Fruit fly (Drosophila melanogaster): Measurements from ENCODE around the gene CG6813.

CG6813 gene

DNA sequence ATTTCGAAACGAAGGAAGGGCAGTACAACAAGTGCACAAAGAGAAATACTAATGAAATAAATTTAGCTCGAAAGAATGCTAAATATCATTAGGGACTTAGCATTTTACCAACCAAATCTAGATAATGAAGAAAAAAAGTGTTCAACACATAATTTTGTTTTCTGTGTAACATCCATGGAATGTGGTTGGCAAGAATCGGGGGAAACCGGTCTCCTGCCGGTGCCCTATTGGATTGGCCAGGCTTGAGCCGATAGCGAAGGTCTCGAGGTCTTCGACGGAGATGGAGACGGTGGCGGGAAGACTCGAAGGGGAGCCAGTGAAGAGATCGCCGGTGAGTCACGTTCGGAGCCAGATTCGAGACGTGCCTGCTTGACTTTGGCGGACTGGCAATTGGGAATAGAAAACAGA lies 31.4 kb upstream of the CG6813 start:
- peak; percentile 92 for TF ChIP-seq ey (GFP tag; optimal IDR thresholded peaks at IDR 0.05)
- TF ChIP-seq dmrt93B (GFP tag; optimal IDR thresholded peaks at IDR 0.05): peak; percentile 47
- no peak for TF ChIP-seq Mio (GFP tag; optimal IDR thresholded peaks at IDR 0.05)
- TF ChIP-seq usp (GFP tag; optimal IDR thresholded peaks at IDR 0.05): no peak
- peak; percentile 56 for TF ChIP-seq CG9705 (GFP tag; optimal IDR thresholded peaks at IDR 0.05)
- no peak for TF ChIP-seq Myc (optimal IDR thresholded peaks at IDR 0.05)
- peak; percentile 92 for TF ChIP-seq Hnf4 (GFP tag; optimal IDR thresholded peaks at IDR 0.05)
- TF ChIP-seq Sp1 (GFP tag; optimal IDR thresholded peaks at IDR 0.05): peak; percentile 84
- peak; percentile 80 for TF ChIP-seq psq (GFP tag; optimal IDR thresholded peaks at IDR 0.05)
- TF ChIP-seq HLH106 (tag; optimal IDR thresholded peaks at IDR 0.05): peak; percentile 83
- no peak for TF ChIP-seq pan (optimal IDR thresholded peaks at IDR 0.05)
- peak; percentile 42 to 90 for TF ChIP-seq foxo (GFP tag; optimal IDR thresholded peaks at IDR 0.05)
- TF ChIP-seq sage (GFP tag; optimal IDR thresholded peaks at IDR 0.05): peak; percentile 78
- no peak for TF ChIP-seq dl (GFP tag; optimal IDR thresholded peaks at IDR 0.05; ENCODE audit: insufficient read depth in 1 of 2, partially characterized antibody in 2 of 2)
- TF ChIP-seq rgr (GFP tag; optimal IDR thresholded peaks at IDR 0.05): peak; percentile 88
- no peak for TF ChIP-seq CrebA (GFP tag; optimal IDR thresholded peaks at IDR 0.05; ENCODE audit: borderline replicate concordance)
- no peak for TF ChIP-seq GATAd (GFP tag; optimal IDR thresholded peaks at IDR 0.05)
- TF ChIP-seq N (GFP tag; optimal IDR thresholded peaks at IDR 0.05): no peak
- TF ChIP-seq woc (GFP tag; optimal IDR thresholded peaks at IDR 0.05): peak; percentile 93
- TF ChIP-seq Abd-B (GFP tag; optimal IDR thresholded peaks at IDR 0.05): no peak
- peak; percentile 70 for TF ChIP-seq CG32264 (GFP tag; optimal IDR thresholded peaks at IDR 0.05)
- no peak for TF ChIP-seq Vsx2 (GFP tag; optimal IDR thresholded peaks at IDR 0.05; ENCODE audit: partially characterized antibody)
- TF ChIP-seq tai (GFP tag; optimal IDR thresholded peaks at IDR 0.05): peak; percentile 72
- TF ChIP-seq fru (GFP tag; optimal IDR thresholded peaks at IDR 0.05): peak; percentile 92
- no peak for TF ChIP-seq lola (GFP tag; optimal IDR thresholded peaks at IDR 0.05)
- TF ChIP-seq Hr83 (GFP tag; optimal IDR thresholded peaks at IDR 0.05; ENCODE audit: poor library complexity, severe bottlenecking): peak; percentile 19
- peak; percentile 70 for TF ChIP-seq Jra (GFP tag; optimal IDR thresholded peaks at IDR 0.05)
- TF ChIP-seq Hr78 (GFP tag; optimal IDR thresholded peaks at IDR 0.05): no peak
- TF ChIP-seq br (GFP tag; optimal IDR thresholded peaks at IDR 0.05): peak; percentile 90
- TF ChIP-seq Dfd (GFP tag; optimal IDR thresholded peaks at IDR 0.05): no peak
- TF ChIP-seq Dif (GFP tag; optimal IDR thresholded peaks at IDR 0.05; ENCODE audit: partially characterized antibody): no peak
- TF ChIP-seq brk (GFP tag; optimal IDR thresholded peaks at IDR 0.05): peak; percentile 82
- no peak for TF ChIP-seq dsf (GFP tag; optimal IDR thresholded peaks at IDR 0.05; ENCODE audit: borderline replicate concordance)
- TF ChIP-seq Rel (GFP tag; optimal IDR thresholded peaks at IDR 0.05): peak; percentile 79
- peak; percentile 69 for TF ChIP-seq Rel (tag; optimal IDR thresholded peaks at IDR 0.05)
- TF ChIP-seq OdsH (GFP tag; optimal IDR thresholded peaks at IDR 0.05): peak; percentile 87
- peak; percentile 91 for TF ChIP-seq h (GFP tag; optimal IDR thresholded peaks at IDR 0.05)
- no peak for TF ChIP-seq sv (GFP tag; optimal IDR thresholded peaks at IDR 0.05)
- no peak for TF ChIP-seq jim (GFP tag; optimal IDR thresholded peaks at IDR 0.05)

DNA sequence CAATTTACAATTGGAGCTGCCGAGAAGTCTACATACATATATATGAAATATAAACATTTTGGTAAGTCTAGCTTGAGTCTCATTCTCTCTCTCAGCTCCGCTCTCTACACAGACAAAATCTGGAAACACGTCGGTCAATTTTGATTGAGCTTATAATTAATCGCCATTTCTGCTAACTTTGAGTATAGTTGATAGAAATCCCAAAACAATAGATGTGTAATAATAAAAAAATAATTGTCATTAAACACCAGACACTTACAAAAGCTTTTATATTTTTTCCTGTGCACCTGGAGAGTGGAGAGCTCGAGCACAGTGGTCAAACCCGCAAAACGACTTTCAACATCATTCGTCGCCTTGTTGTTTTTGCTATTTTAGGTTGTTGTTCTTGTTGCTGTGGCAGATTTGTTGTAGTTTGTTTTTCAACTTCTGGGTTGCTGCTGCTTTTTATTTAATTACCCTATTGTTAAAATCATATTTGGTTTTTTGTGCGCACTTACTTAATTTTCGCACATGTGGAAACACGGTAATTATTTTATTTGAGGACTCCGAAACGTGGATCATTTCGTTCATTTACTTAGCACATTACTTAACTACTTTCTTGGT lies 30.3 kb upstream of the CG6813 start:
- no peak for TF ChIP-seq Myc (optimal IDR thresholded peaks at IDR 0.05)
- TF ChIP-seq Rel (GFP tag; optimal IDR thresholded peaks at IDR 0.05): peak; percentile 96
- TF ChIP-seq Rel (tag; optimal IDR thresholded peaks at IDR 0.05): peak; percentile 30
- no peak for TF ChIP-seq N (GFP tag; optimal IDR thresholded peaks at IDR 0.05)
- no peak for TF ChIP-seq Vsx2 (GFP tag; optimal IDR thresholded peaks at IDR 0.05; ENCODE audit: partially characterized antibody)
- peak; percentile 97 for TF ChIP-seq HLH106 (tag; optimal IDR thresholded peaks at IDR 0.05)
- TF ChIP-seq br (GFP tag; optimal IDR thresholded peaks at IDR 0.05): peak; percentile 99
- TF ChIP-seq ey (GFP tag; optimal IDR thresholded peaks at IDR 0.05): peak; percentile 99
- TF ChIP-seq dl (GFP tag; optimal IDR thresholded peaks at IDR 0.05; ENCODE audit: insufficient read depth in 1 of 2, partially characterized antibody in 2 of 2): no peak
- TF ChIP-seq rgr (GFP tag; optimal IDR thresholded peaks at IDR 0.05): peak; percentile 99
- peak; percentile 22 for TF ChIP-seq Dif (GFP tag; optimal IDR thresholded peaks at IDR 0.05; ENCODE audit: partially characterized antibody)
- no peak for TF ChIP-seq Abd-B (GFP tag; optimal IDR thresholded peaks at IDR 0.05)
- peak; percentile 99 for TF ChIP-seq h (GFP tag; optimal IDR thresholded peaks at IDR 0.05)
- TF ChIP-seq Hr83 (GFP tag; optimal IDR thresholded peaks at IDR 0.05; ENCODE audit: poor library complexity, severe bottlenecking): peak; percentile 94
- TF ChIP-seq jim (GFP tag; optimal IDR thresholded peaks at IDR 0.05): peak; percentile 58
- TF ChIP-seq CrebA (GFP tag; optimal IDR thresholded peaks at IDR 0.05; ENCODE audit: borderline replicate concordance): peak; percentile 94
- TF ChIP-seq Dfd (GFP tag; optimal IDR thresholded peaks at IDR 0.05): no peak
- TF ChIP-seq usp (GFP tag; optimal IDR thresholded peaks at IDR 0.05): no peak
- no peak for TF ChIP-seq Hr78 (GFP tag; optimal IDR thresholded peaks at IDR 0.05)
- peak; percentile 99 for TF ChIP-seq OdsH (GFP tag; optimal IDR thresholded peaks at IDR 0.05)
- TF ChIP-seq Hnf4 (GFP tag; optimal IDR thresholded peaks at IDR 0.05): peak; percentile 98
- peak; percentile 97 to 99 for TF ChIP-seq foxo (GFP tag; optimal IDR thresholded peaks at IDR 0.05)
- TF ChIP-seq Jra (GFP tag; optimal IDR thresholded peaks at IDR 0.05): peak; percentile 92
- peak; percentile 93 for TF ChIP-seq sv (GFP tag; optimal IDR thresholded peaks at IDR 0.05)
- TF ChIP-seq CG9705 (GFP tag; optimal IDR thresholded peaks at IDR 0.05): peak; percentile 69
- peak; percentile 97 for TF ChIP-seq brk (GFP tag; optimal IDR thresholded peaks at IDR 0.05)
- TF ChIP-seq psq (GFP tag; optimal IDR thresholded peaks at IDR 0.05): peak; percentile 94
- peak; percentile 86 for TF ChIP-seq Mio (GFP tag; optimal IDR thresholded peaks at IDR 0.05)
- TF ChIP-seq dsf (GFP tag; optimal IDR thresholded peaks at IDR 0.05; ENCODE audit: borderline replicate concordance): peak; percentile 90
- no peak for TF ChIP-seq lola (GFP tag; optimal IDR thresholded peaks at IDR 0.05)
- TF ChIP-seq Sp1 (GFP tag; optimal IDR thresholded peaks at IDR 0.05): peak; percentile 97
- TF ChIP-seq woc (GFP tag; optimal IDR thresholded peaks at IDR 0.05): peak; percentile 94
- peak; percentile 95 for TF ChIP-seq dmrt93B (GFP tag; optimal IDR thresholded peaks at IDR 0.05)
- TF ChIP-seq GATAd (GFP tag; optimal IDR thresholded peaks at IDR 0.05): peak; percentile 80
- TF ChIP-seq tai (GFP tag; optimal IDR thresholded peaks at IDR 0.05): peak; percentile 95
- no peak for TF ChIP-seq pan (optimal IDR thresholded peaks at IDR 0.05)
- TF ChIP-seq sage (GFP tag; optimal IDR thresholded peaks at IDR 0.05): peak; percentile 98
- peak; percentile 97 for TF ChIP-seq CG32264 (GFP tag; optimal IDR thresholded peaks at IDR 0.05)
- peak; percentile 98 for TF ChIP-seq fru (GFP tag; optimal IDR thresholded peaks at IDR 0.05)
